Fruit fly (Drosophila melanogaster) whole organism, pupa: ENCODE results near the gene RhoGAP18B.
A peak's percentile ranks its signal among the peaks of the same experiment; 100 is the strongest.

Experiments used
- CG12605 ChIP-seq: fragments of 200-800 bp; sonication (Bioruptor generic); IDR thresholded peaks from 2 replicates; pipeline ENCODE4 v1.3.6; 2022; ENCODE audit warnings: missing biosample characterization, missing genetic modification characterization
- CG13204 ChIP-seq: fragments of 200-800 bp; sonication (Bioruptor generic); optimal IDR thresholded peaks from 2 replicates; lab custom pipeline; 2018; ENCODE audit warnings: missing biosample characterization, mild to moderate bottlenecking, missing genetic modification characterization, moderate library complexity
- CG17806 ChIP-seq: fragments of 200-800 bp; sonication (Bioruptor generic); optimal IDR thresholded peaks from 2 replicates; lab custom pipeline; 2018; ENCODE audit warnings: missing biosample characterization, mild to moderate bottlenecking, missing genetic modification characterization, moderate library complexity
- CG8159 ChIP-seq: fragments of 200-800 bp; sonication (Bioruptor generic); optimal IDR thresholded peaks from 3 replicates; lab custom pipeline; 2018; ENCODE audit warnings: missing biosample characterization, mild to moderate bottlenecking, missing genetic modification characterization, moderate library complexity
- EcR ChIP-seq: fragments of 200-800 bp; sonication (Bioruptor generic); optimal IDR thresholded peaks from 3 replicates; lab custom pipeline; 2019; ENCODE audit warnings: missing biosample characterization, missing genetic modification characterization, mild to moderate bottlenecking, moderate library complexity, missing genetic modification reagents
- Ets98B ChIP-seq: fragments of 200-800 bp; sonication (Bioruptor generic); IDR thresholded peaks from 2 replicates; pipeline ENCODE4 v1.3.6; 2022; ENCODE audit warnings: missing biosample characterization, missing genetic modification characterization
- fd96Ca ChIP-seq: fragments of 200-800 bp; sonication (Bioruptor generic); IDR thresholded peaks from 3 replicates; pipeline ENCODE4 v1.3.6; 2022; ENCODE audit warnings: missing biosample characterization, missing genetic modification characterization
- gl ChIP-seq: fragments of 200-800 bp; sonication (Bioruptor generic); optimal IDR thresholded peaks from 2 replicates; lab custom pipeline; 2018; ENCODE audit warnings: missing biosample characterization, mild to moderate bottlenecking, missing genetic modification characterization
- rn ChIP-seq: fragments of 200-800 bp; sonication (Bioruptor generic); IDR thresholded peaks from 2 replicates; pipeline ENCODE4 v1.3.6; 2022; ENCODE audit warnings: missing biosample characterization, missing genetic modification characterization

DNA sequence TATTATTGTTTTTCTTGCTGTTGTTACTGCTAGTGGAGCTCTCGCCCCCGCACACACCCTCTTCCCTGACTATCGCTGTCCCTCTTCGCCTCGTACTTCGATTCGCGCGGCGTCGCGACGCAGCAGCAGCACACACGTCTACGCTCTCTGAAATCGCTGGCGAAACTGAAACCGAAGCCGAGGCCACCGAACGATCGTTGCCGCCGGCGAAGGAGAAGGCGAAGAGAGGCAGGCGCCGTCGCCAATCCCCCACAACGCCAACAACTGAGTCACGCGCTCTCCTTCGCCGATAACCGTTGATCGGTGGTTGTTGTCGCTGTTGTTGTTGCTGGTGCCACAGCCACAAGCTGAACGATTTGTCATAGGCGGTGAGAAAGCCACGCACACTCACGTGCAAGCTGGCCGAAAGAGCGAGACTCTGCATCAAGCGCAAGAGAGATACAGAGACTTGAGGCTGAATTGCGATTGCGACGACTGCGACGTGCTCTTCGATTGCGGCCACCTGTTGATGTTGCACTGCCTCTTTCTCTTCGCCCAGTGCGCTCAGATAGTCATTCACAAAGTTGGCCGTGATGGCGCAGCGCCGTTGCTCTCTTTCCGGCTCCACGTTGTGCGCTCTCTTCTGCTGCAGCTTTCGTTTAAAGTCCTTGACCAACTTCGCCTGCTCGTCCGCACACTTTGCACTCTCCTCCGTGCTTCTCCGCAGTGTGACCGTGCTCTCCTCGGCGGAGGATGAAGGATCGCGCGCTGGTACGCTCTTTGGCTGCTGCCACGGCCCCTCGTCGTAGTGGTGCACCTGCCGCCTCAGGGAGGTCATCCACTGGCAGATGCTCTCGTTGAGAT, 13.4 kb downstream of the RhoGAP18B start:
- peak; percentile 82 for TF ChIP-seq EcR (GFP tag; lab: Kevin White, UChicago)
- no peak for TF ChIP-seq rn (GFP tag; lab: Robert Waterston, UW)
- TF ChIP-seq fd96Ca (GFP tag; lab: Robert Waterston, UW) = peak; percentile 56; the same call in 2 of the 3 replicates
- no peak for TF ChIP-seq CG8159 (tag; lab: Kevin White, UChicago)
- TF ChIP-seq CG17806 (tag; lab: Kevin White, UChicago) = no peak
- TF ChIP-seq Ets98B (GFP tag; lab: Robert Waterston, UW) = peak; percentile 46; the same call in 1 of the 2 replicates
- peak; percentile 6 for TF ChIP-seq gl (tag; lab: Kevin White, UChicago)
- peak; percentile 79 for TF ChIP-seq CG13204
- TF ChIP-seq CG12605 (GFP tag; lab: Robert Waterston, UW) = 0 out of 2 replicates have a peak, but pooled peaks have one; percentile 17
